Worm (Caenorhabditis elegans) whole organism, mixed stage, embryonic: Measurements from ENCODE around the gene T24D5.6.

Source experiments
- M03D4.4 ChIP-seq: sonication (generic microtip); optimal IDR thresholded peaks from 2 replicates; lab custom pipeline; 2017; ENCODE audit warnings: mild to moderate bottlenecking, missing genetic modification characterization, missing compliant biosample characterization
- bed-3 ChIP-seq: fragments of 200-800 bp; sonication (Bioruptor generic); optimal IDR thresholded peaks from 3 replicates; lab custom pipeline; 2018; ENCODE audit warnings: mild to moderate bottlenecking, missing genetic modification characterization, moderate library complexity, missing compliant biosample characterization
- blmp-1 ChIP-seq: fragments of 150-350 bp; optimal IDR thresholded peaks from 2 replicates; lab custom pipeline; 2014; ENCODE audit warnings: missing biosample characterization, missing genetic modification characterization
- ceh-39 ChIP-seq: fragments of 150-350 bp; optimal IDR thresholded peaks from 2 replicates; lab custom pipeline; 2014; ENCODE audit warnings: missing biosample characterization, missing genetic modification characterization
- ceh-43 ChIP-seq: fragments of 200-800 bp; sonication (Bioruptor generic); optimal IDR thresholded peaks from 2 replicates; lab custom pipeline; 2018; ENCODE audit warnings: mild to moderate bottlenecking, missing genetic modification characterization, moderate library complexity, missing compliant biosample characterization
- ceh-83 ChIP-seq: fragments of 200-800 bp; sonication (Bioruptor generic); optimal IDR thresholded peaks from 2 replicates; lab custom pipeline; 2018; ENCODE audit warnings: mild to moderate bottlenecking, missing genetic modification characterization, missing compliant biosample characterization
- ces-1 ChIP-seq: fragments of 150-350 bp; optimal IDR thresholded peaks from 2 replicates; lab custom pipeline; 2014; ENCODE audit warnings: missing biosample characterization, missing genetic modification reagents, missing genetic modification characterization
- cnd-1 ChIP-seq: fragments of 200-800 bp; sonication (Bioruptor generic); optimal IDR thresholded peaks from 2 replicates; lab custom pipeline; 2018; ENCODE audit warnings: mild to moderate bottlenecking, missing genetic modification characterization, missing compliant biosample characterization
- drap-1 ChIP-seq: fragments of 200-800 bp; sonication (Bioruptor generic); optimal IDR thresholded peaks from 3 replicates; lab custom pipeline; 2018; ENCODE audit warnings: mild to moderate bottlenecking, missing genetic modification characterization, missing compliant biosample characterization
- elt-1 ChIP-seq: sonication (generic microtip); optimal IDR thresholded peaks from 2 replicates; lab custom pipeline; 2017; ENCODE audit warnings: missing genetic modification characterization, mild to moderate bottlenecking, missing compliant biosample characterization, antibody characterized with exemption, moderate library complexity, borderline replicate concordance; ENCODE audit not compliant: insufficient read depth
- elt-3 ChIP-seq: fragments of 150-350 bp; optimal IDR thresholded peaks from 2 replicates; lab custom pipeline; 2014; ENCODE audit warnings: missing biosample characterization, missing genetic modification characterization
- flh-1 ChIP-seq: fragments of 200-800 bp; sonication (Bioruptor generic); optimal IDR thresholded peaks from 2 replicates; lab custom pipeline; 2018; ENCODE audit warnings: mild to moderate bottlenecking, missing genetic modification characterization, moderate library complexity, missing compliant biosample characterization
- ham-2 ChIP-seq: fragments of 200-800 bp; sonication (Bioruptor generic); optimal IDR thresholded peaks from 2 replicates; lab custom pipeline; 2018; ENCODE audit warnings: mild to moderate bottlenecking, missing genetic modification characterization, missing compliant biosample characterization
- hlh-1 ChIP-seq: fragments of 150-350 bp; optimal IDR thresholded peaks from 2 replicates; lab custom pipeline; 2014; ENCODE audit warnings: missing biosample characterization, missing genetic modification reagents, missing genetic modification characterization
- lin-13 ChIP-seq: fragments of 150-350 bp; optimal IDR thresholded peaks from 2 replicates; lab custom pipeline; 2014; ENCODE audit warnings: missing biosample characterization, missing genetic modification characterization
- lin-32 ChIP-seq: fragments of 200-800 bp; sonication (Bioruptor generic); optimal IDR thresholded peaks from 2 replicates; lab custom pipeline; 2018; ENCODE audit warnings: mild to moderate bottlenecking, missing genetic modification characterization, missing compliant biosample characterization
- lsy-2 ChIP-seq: fragments of 150-350 bp; optimal IDR thresholded peaks from 2 replicates; lab custom pipeline; 2014; ENCODE audit warnings: missing biosample characterization, missing genetic modification characterization
- mab-5 ChIP-seq: fragments of 150-350 bp; optimal IDR thresholded peaks from 2 replicates; lab custom pipeline; 2014; ENCODE audit warnings: missing biosample characterization, missing genetic modification characterization
- mep-1 ChIP-seq: fragments of 150-350 bp; optimal IDR thresholded peaks from 2 replicates; lab custom pipeline; 2017; ENCODE audit warnings: missing biosample characterization, missing genetic modification reagents, missing genetic modification characterization, inconsistent platforms
- mls-2 ChIP-seq: sonication (generic microtip); optimal IDR thresholded peaks from 2 replicates; lab custom pipeline; 2016; ENCODE audit warnings: mild to moderate bottlenecking, missing genetic modification characterization, moderate library complexity, missing compliant biosample characterization
- nhr-12 ChIP-seq: fragments of 150-350 bp; optimal IDR thresholded peaks from 2 replicates; lab custom pipeline; 2014; ENCODE audit warnings: missing biosample characterization, missing genetic modification characterization
- nhr-2 ChIP-seq: fragments of 150-350 bp; optimal IDR thresholded peaks from 2 replicates; lab custom pipeline; 2014; ENCODE audit warnings: missing biosample characterization, missing genetic modification characterization
- nhr-237 ChIP-seq: fragments of 150-350 bp; optimal IDR thresholded peaks from 2 replicates; lab custom pipeline; 2014; ENCODE audit warnings: missing biosample characterization, missing genetic modification characterization
- nhr-28 ChIP-seq: fragments of 150-350 bp; optimal IDR thresholded peaks from 2 replicates; lab custom pipeline; 2014; ENCODE audit warnings: missing biosample characterization, missing genetic modification characterization
- nhr-76 ChIP-seq: sonication (generic microtip); optimal IDR thresholded peaks from 2 replicates; lab custom pipeline; 2017; ENCODE audit warnings: missing biosample characterization, missing genetic modification characterization
- pha-4 ChIP-seq: fragments of 150-350 bp; optimal IDR thresholded peaks from 2 replicates; lab custom pipeline; 2018; ENCODE audit warnings: missing biosample characterization, missing genetic modification reagents, missing genetic modification characterization
- sem-2 ChIP-seq: fragments of 200-800 bp; sonication (Bioruptor generic); optimal IDR thresholded peaks from 2 replicates; lab custom pipeline; 2018; ENCODE audit warnings: mild to moderate bottlenecking, missing genetic modification characterization, missing compliant biosample characterization
- snpc-4 ChIP-seq: fragments of 150-350 bp; optimal IDR thresholded peaks from 2 replicates; lab custom pipeline; 2014; ENCODE audit warnings: missing biosample characterization, missing genetic modification characterization
- sptf-1 ChIP-seq: sonication (generic microtip); optimal IDR thresholded peaks from 2 replicates; lab custom pipeline; 2017; ENCODE audit warnings: mild to moderate bottlenecking, missing genetic modification characterization, moderate library complexity, missing compliant biosample characterization
- tbx-8 ChIP-seq: fragments of 200-800 bp; sonication (Bioruptor generic); optimal IDR thresholded peaks from 2 replicates; lab custom pipeline; 2018; ENCODE audit warnings: mild to moderate bottlenecking, missing genetic modification characterization, moderate library complexity, missing compliant biosample characterization
- unc-120 ChIP-seq: sonication (generic microtip); optimal IDR thresholded peaks from 2 replicates; lab custom pipeline; 2017; ENCODE audit warnings: missing genetic modification characterization, missing compliant biosample characterization; ENCODE audit not compliant: poor library complexity, severe bottlenecking
- unc-39 ChIP-seq: fragments of 150-350 bp; optimal IDR thresholded peaks from 2 replicates; lab custom pipeline; 2014; ENCODE audit warnings: missing biosample characterization, missing genetic modification characterization
- unc-62 ChIP-seq: fragments of 150-350 bp; optimal IDR thresholded peaks from 2 replicates; lab custom pipeline; 2014; ENCODE audit warnings: missing biosample characterization, missing genetic modification reagents, missing genetic modification characterization
- zip-8 ChIP-seq: fragments of 150-350 bp; optimal IDR thresholded peaks from 2 replicates; lab custom pipeline; 2014; ENCODE audit warnings: missing biosample characterization, missing genetic modification characterization
- ztf-11 ChIP-seq: fragments of 150-350 bp; optimal IDR thresholded peaks from 2 replicates; lab custom pipeline; 2014; ENCODE audit warnings: missing biosample characterization, missing genetic modification characterization

Gene T24D5.6

DNA sequence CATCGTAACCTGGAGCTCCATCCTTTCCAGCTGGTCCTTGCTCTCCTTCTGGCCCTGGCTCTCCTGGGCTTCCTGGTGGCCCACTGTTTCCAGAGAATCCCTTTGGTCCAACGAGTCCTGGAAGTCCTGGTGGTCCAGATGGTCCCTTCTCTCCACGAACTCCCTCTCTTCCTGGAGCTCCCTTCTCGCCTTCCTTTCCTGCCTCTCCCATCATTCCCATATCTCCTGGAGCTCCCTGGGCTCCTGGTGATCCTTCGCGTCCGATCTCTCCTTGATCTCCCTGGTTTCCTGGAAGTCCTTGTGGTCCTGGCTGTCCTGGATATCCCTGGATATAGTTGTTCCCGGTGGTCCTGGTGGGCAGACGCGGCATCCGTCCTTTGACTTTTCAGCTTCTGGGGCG lies 32.8 kb downstream of the T24D5.6 start:
- TF ChIP-seq unc-39 (no peak), snpc-4 (no peak), nhr-2 (tag; lab: Kevin White, UChicago) (no peak), flh-1 (GFP tag; lab: Kevin White, UChicago) (no peak), unc-120 (tag; lab: Kevin White, UChicago) (no peak), cnd-1 (tag; lab: Kevin White, UChicago) (no peak), nhr-237 (tag; lab: Kevin White, UChicago) (no peak), ceh-43 (GFP tag; lab: Kevin White, UChicago) (no peak), nhr-12 (no peak), mep-1 (tag; lab: Kevin White, UChicago) (no peak), blmp-1 (tag; lab: Kevin White, UChicago) (no peak), hlh-1 (no peak), nhr-28 (tag; lab: Kevin White, UChicago) (no peak)

DNA sequence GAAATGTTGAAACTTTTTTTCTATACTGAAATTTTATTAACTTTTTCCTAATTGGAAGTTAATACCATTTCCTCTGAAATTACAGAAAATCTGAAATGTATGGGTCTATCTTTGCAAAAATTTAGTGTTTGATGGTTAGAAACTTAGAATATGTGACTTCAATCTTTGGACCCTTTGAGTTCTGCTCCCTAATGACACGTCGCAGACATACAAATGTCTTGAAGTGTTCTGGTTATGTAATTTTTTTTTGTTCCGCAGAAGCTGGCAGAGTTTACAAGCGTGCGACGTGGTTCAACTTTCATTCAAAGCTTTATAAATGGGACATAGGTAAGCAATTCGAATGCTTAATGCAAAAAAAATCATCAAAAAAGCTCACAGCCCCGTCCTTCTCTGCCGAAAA lies 34.6 kb downstream of the T24D5.6 start:
- TF ChIP-seq elt-3 (tag; lab: Kevin White, UChicago) (no peak), cnd-1 (tag; lab: Kevin White, UChicago) (no peak), mep-1 (tag; lab: Kevin White, UChicago) (no peak), mls-2 (tag; lab: Kevin White, UChicago) (no peak), ces-1 (no peak), zip-8 (no peak), lin-32 (GFP tag; lab: Kevin White, UChicago) (no peak), drap-1 (GFP tag; lab: Kevin White, UChicago) (no peak), nhr-237 (tag; lab: Kevin White, UChicago) (no peak), tbx-8 (GFP tag; lab: Kevin White, UChicago) (no peak)

DNA sequence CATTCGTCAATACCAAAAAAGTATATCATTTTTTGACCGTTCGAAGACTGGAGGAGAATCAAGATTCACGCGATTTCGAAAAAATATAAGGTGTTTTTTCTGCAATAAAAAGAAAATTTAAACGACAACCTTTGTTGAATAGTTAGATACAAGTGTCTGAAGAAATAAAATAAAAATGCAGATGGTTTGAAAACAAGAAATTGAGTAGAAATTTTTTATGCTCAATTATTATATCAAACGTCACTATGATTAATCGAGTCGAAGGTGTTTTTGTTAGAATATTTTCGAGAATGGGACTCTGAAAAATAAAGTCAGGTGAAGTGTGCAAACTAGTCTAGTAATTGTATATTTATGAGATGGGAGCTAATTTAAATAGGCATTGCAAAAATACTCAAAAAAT lies 37.0 kb downstream of the T24D5.6 start, which contains the start of gene R09A8.5:
Gene R09A8.5 (minus strand): TSS at position 101 of the 400 bp plus-strand sequence.
- TF ChIP-seq sem-2 (no peak), snpc-4 (no peak), ceh-43 (GFP tag; lab: Kevin White, UChicago) (no peak), pha-4 (tag; lab: Kevin White, UChicago) (no peak), zip-8 (no peak), lin-13 (tag; lab: Kevin White, UChicago) (no peak)

- no peak for TF ChIP-seq nhr-12
- TF ChIP-seq drap-1 (GFP tag; lab: Kevin White, UChicago), result no peak
- no peak for TF ChIP-seq ham-2 (GFP tag; lab: Kevin White, UChicago)
- no peak for TF ChIP-seq hlh-1
- TF ChIP-seq mep-1 (tag; lab: Kevin White, UChicago), result no peak
- TF ChIP-seq unc-39, result no peak
- no peak for TF ChIP-seq lin-13 (tag; lab: Kevin White, UChicago)
- no peak for TF ChIP-seq blmp-1 (tag; lab: Kevin White, UChicago)
- TF ChIP-seq sptf-1, result no peak
- no peak for TF ChIP-seq M03D4.4 (tag; lab: Kevin White, UChicago)
- TF ChIP-seq nhr-76 (tag; lab: Kevin White, UChicago), result no peak
- no peak for TF ChIP-seq lsy-2
- no peak for TF ChIP-seq nhr-2 (tag; lab: Kevin White, UChicago)
- no peak for TF ChIP-seq sem-2
- TF ChIP-seq cnd-1 (tag; lab: Kevin White, UChicago), result no peak
- TF ChIP-seq zip-8, result no peak
- TF ChIP-seq flh-1 (GFP tag; lab: Kevin White, UChicago), result no peak
- TF ChIP-seq snpc-4, result no peak
- TF ChIP-seq lin-32 (GFP tag; lab: Kevin White, UChicago), result no peak
- TF ChIP-seq ceh-43 (GFP tag; lab: Kevin White, UChicago), result no peak
These were observed 37.5 kb downstream of the T24D5.6 start for ce11 chrX:12640961-12641360.

- TF ChIP-seq cnd-1 (tag; lab: Kevin White, UChicago), result no peak
- TF ChIP-seq hlh-1, result no peak
- no peak for TF ChIP-seq lin-13 (tag; lab: Kevin White, UChicago)
- TF ChIP-seq sem-2, result no peak
- TF ChIP-seq nhr-2 (tag; lab: Kevin White, UChicago), result no peak
- TF ChIP-seq ztf-11, result no peak
- TF ChIP-seq elt-1, result no peak
- no peak for TF ChIP-seq unc-62
- no peak for TF ChIP-seq elt-3 (tag; lab: Kevin White, UChicago)
- no peak for TF ChIP-seq mep-1 (tag; lab: Kevin White, UChicago)
- TF ChIP-seq nhr-237 (tag; lab: Kevin White, UChicago), result no peak
- TF ChIP-seq bed-3, result no peak
- no peak for TF ChIP-seq mab-5 (tag; lab: Kevin White, UChicago)
- no peak for TF ChIP-seq blmp-1 (tag; lab: Kevin White, UChicago)
- TF ChIP-seq flh-1 (GFP tag; lab: Kevin White, UChicago), result no peak
- TF ChIP-seq lin-32 (GFP tag; lab: Kevin White, UChicago), result no peak
- no peak for TF ChIP-seq ceh-83
- no peak for TF ChIP-seq ceh-39 (tag; lab: Kevin White, UChicago)
- no peak for TF ChIP-seq drap-1 (GFP tag; lab: Kevin White, UChicago)
These were observed 39.5 kb downstream of the T24D5.6 start for ce11 chrX:12642952-12643351.
